Worm (Caenorhabditis elegans) whole organism, early embryonic: ENCODE measurements around the gene C27B7.6.

Experiments used
- B0310.2 ChIP-seq: sonication (generic microtip); optimal IDR thresholded peaks from 2 replicates; lab custom pipeline; 2016; ENCODE audit warnings: mild to moderate bottlenecking, missing genetic modification characterization, missing compliant biosample characterization
- F13C5.2 ChIP-seq: sonication (generic microtip); optimal IDR thresholded peaks from 2 replicates; lab custom pipeline; 2017; ENCODE audit warnings: mild to moderate bottlenecking, missing genetic modification characterization, inconsistent platforms, missing compliant biosample characterization
- aly-1 ChIP-seq: sonication (generic microtip); optimal IDR thresholded peaks from 2 replicates; lab custom pipeline; 2016; ENCODE audit warnings: missing genetic modification characterization, missing compliant biosample characterization
- ama-1 ChIP-seq: fragments of 150-350 bp; optimal IDR thresholded peaks from 2 replicates; lab custom pipeline; 2014
- ceh-13 ChIP-seq: fragments of 200-800 bp; sonication (Bioruptor generic); optimal IDR thresholded peaks from 2 replicates; lab custom pipeline; 2018; ENCODE audit warnings: mild to moderate bottlenecking, missing genetic modification characterization, missing compliant biosample characterization
- ceh-36 ChIP-seq: sonication (generic microtip); optimal IDR thresholded peaks from 2 replicates; lab custom pipeline; 2016; ENCODE audit warnings: missing genetic modification characterization, inconsistent platforms, missing compliant biosample characterization
- ets-7 ChIP-seq: sonication (generic microtip); optimal IDR thresholded peaks from 2 replicates; lab custom pipeline; 2016; ENCODE audit warnings: missing genotype, missing genetic modification characterization, missing compliant biosample characterization
- flt-1 ChIP-seq: fragments of 200-800 bp; sonication (Bioruptor generic); IDR thresholded peaks from 2 replicates; pipeline ENCODE4 v1.3.6; 2022; ENCODE audit warnings: missing genetic modification characterization, missing compliant biosample characterization
- hmbx-1 ChIP-seq: sonication (generic microtip); optimal IDR thresholded peaks from 2 replicates; lab custom pipeline; 2016; ENCODE audit warnings: mild to moderate bottlenecking, missing genetic modification characterization, missing compliant biosample characterization
- hmg-4 ChIP-seq: fragments of 200-800 bp; sonication (Bioruptor generic); optimal IDR thresholded peaks from 2 replicates; lab custom pipeline; 2018; ENCODE audit warnings: mild to moderate bottlenecking, missing genetic modification characterization, missing compliant biosample characterization
- hnd-1 ChIP-seq: sonication (generic microtip); optimal IDR thresholded peaks from 2 replicates; lab custom pipeline; 2016; ENCODE audit warnings: missing genetic modification characterization, missing compliant biosample characterization
- pes-1 ChIP-seq: fragments of 200-800 bp; sonication (Bioruptor generic); IDR thresholded peaks from 2 replicates; pipeline ENCODE4 v1.3.6; 2022; ENCODE audit warnings: missing genetic modification reagents, missing genetic modification characterization, missing compliant biosample characterization
- scrt-1 ChIP-seq: fragments of 200-800 bp; sonication (Bioruptor generic); IDR thresholded peaks from 2 replicates; pipeline ENCODE4 v1.3.6; 2022; ENCODE audit warnings: missing genetic modification characterization, missing compliant biosample characterization
- sea-1 ChIP-seq: fragments of 200-800 bp; sonication (Bioruptor generic); conservative IDR thresholded peaks from 2 replicates; pipeline ENCODE4 v1.3.6; 2022; ENCODE audit warnings: missing genetic modification characterization, missing compliant biosample characterization
- tbx-11 ChIP-seq: fragments of 200-800 bp; sonication (Bioruptor generic); IDR thresholded peaks from 2 replicates; pipeline ENCODE4 v1.3.6; 2022; ENCODE audit warnings: missing genetic modification characterization, missing compliant biosample characterization
- tbx-37 ChIP-seq: fragments of 200-800 bp; sonication (Bioruptor generic); conservative IDR thresholded peaks from 2 replicates; pipeline ENCODE4 v1.3.6; 2022; ENCODE audit warnings: missing genetic modification reagents, missing genetic modification characterization, missing compliant biosample characterization
- tra-4 ChIP-seq: sonication (generic microtip); optimal IDR thresholded peaks from 2 replicates; lab custom pipeline; 2017; ENCODE audit warnings: missing genetic modification characterization, missing compliant biosample characterization

The C27B7.6 gene

ce11 chrIV:8893746-8894145 lies 12.4 kb downstream of the C27B7.6 start, which contains the start of gene rad-54.L2:
Gene rad-54.L2, plus strand, starts transcription at chrIV:8894077.
- TF ChIP-seq aly-1 (no peak), F13C5.2 (peak; percentile 7)

DNA sequence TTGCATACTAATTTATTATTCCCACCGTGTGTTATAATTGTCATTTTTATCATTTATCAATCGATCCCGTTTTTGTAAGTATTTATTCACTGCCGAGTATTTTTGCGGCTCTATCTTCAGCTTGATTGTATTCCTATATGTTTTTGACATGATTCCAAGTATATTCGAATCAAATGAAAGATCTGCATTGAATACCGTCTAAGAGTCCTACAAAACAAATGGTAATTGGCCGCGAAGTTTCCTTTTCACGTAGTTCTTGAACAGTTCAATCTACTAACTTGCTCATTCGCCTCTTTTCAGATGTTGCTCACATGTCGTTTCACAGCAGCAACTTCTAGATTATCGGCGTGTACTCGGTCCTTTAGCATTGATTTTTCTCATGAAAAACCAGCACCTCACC lies 13.6 kb downstream of the C27B7.6 start, which contains the start of gene C27B7.2:
TSS of gene C27B7.2 (plus strand) at position 301 of the 400 bp plus-strand sequence.
- TF ChIP-seq tbx-11 (GFP tag; lab: Robert Waterston, UW) (no peak), pes-1 (GFP tag; lab: Robert Waterston, UW) (no peak), hmg-4 (GFP tag; lab: Kevin White, UChicago) (no peak), ets-7 (tag; lab: Kevin White, UChicago) (no peak), aly-1 (no peak), B0310.2 (no peak)

DNA sequence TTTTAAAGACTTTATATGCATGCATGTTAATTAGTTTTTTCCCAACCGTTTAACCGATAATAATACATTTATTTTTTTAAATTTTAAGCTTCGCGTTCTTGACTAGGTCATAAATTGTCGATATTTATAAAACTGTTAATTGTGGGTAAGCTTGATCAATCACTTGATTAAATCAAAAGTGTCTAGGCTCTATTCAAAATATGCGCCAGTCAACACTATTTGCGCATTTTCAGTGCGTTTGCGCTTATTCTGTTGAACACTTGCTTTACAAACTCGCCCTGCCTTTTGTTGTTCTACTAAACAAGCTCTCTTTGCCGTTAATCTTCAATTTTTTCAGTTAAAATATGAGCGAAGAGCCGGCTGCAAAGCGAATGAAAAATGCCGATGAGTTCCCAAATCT lies 15.0 kb downstream of the C27B7.6 start, which contains the start of gene spr-2:
TSS of gene spr-2 (plus strand) at position 332 of the 400 bp plus-strand sequence.
- TF ChIP-seq hmbx-1 (tag; lab: Kevin White, UChicago) (no peak), ama-1 (lab: Kevin White, UChicago) (no peak), ceh-36 (tag; lab: Kevin White, UChicago) (no peak), tra-4 (tag; lab: Kevin White, UChicago) (no peak), ets-7 (tag; lab: Kevin White, UChicago) (no peak), hnd-1 (tag; lab: Kevin White, UChicago) (no peak), aly-1 (no peak), tbx-37 (GFP tag; lab: Robert Waterston, UW) (no peak), B0310.2 (no peak), sea-1 (GFP tag; lab: Robert Waterston, UW) (no peak), F13C5.2 (no peak)

ce11 chrIV:8888525-8889026 lies 17.6 kb downstream of the C27B7.6 start, which contains the start of gene oma-1:
Gene oma-1, plus strand, starts transcription at chrIV:8888976.
- TF ChIP-seq scrt-1 (GFP tag; lab: Robert Waterston, UW): no peak
- no peak for TF ChIP-seq B0310.2
- no peak for TF ChIP-seq hmbx-1 (tag; lab: Kevin White, UChicago)

- TF ChIP-seq B0310.2 (no peak), sea-1 (GFP tag; lab: Robert Waterston, UW) (no peak), ceh-36 (tag; lab: Kevin White, UChicago) (no peak), ama-1 (lab: Kevin White, UChicago) (no peak), hmbx-1 (tag; lab: Kevin White, UChicago) (no peak), hnd-1 (tag; lab: Kevin White, UChicago) (no peak), scrt-1 (GFP tag; lab: Robert Waterston, UW) (no peak), F13C5.2 (no peak), tra-4 (tag; lab: Kevin White, UChicago) (no peak), tbx-11 (GFP tag; lab: Robert Waterston, UW) (no peak), ceh-13 (no peak), tbx-37 (GFP tag; lab: Robert Waterston, UW) (no peak), ets-7 (tag; lab: Kevin White, UChicago) (no peak), hmg-4 (GFP tag; lab: Kevin White, UChicago) (no peak), aly-1 (no peak), pes-1 (GFP tag; lab: Robert Waterston, UW) (no peak), flt-1 (GFP tag; lab: Robert Waterston, UW) (no peak)
These were observed 19.9 kb downstream of the C27B7.6 start, which contains the start of gene C09G9.5 for ce11 chrIV:8886228-8886627. Gene C09G9.5, plus strand, starts transcription at chrIV:8886528.

DNA sequence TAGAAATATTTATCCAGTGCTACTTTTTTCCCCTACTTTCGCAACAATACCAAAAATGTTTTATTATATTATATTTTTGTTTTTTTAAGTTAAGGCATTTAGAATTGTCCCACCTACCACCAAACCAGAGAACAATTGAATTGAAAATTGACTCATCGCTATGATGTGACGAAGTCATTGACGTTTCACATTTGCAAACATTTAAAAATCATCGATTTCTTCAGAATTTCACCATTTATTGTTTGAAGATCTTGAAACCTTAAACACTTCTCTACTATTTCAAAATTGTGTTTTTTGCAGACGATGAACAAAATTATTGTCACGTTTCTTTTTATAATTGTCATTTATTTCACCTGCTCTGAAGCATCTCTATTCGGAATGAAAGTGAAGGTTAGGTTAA lies 25.0 kb downstream of the C27B7.6 start, which contains the start of gene C09G9.8:
TSS of gene C09G9.8 (plus strand) at position 301 of the 400 bp plus-strand sequence.
- TF ChIP-seq ets-7 (tag; lab: Kevin White, UChicago) (no peak), hnd-1 (tag; lab: Kevin White, UChicago) (no peak), tbx-37 (GFP tag; lab: Robert Waterston, UW) (no peak), pes-1 (GFP tag; lab: Robert Waterston, UW) (no peak), aly-1 (no peak), hmbx-1 (tag; lab: Kevin White, UChicago) (no peak), scrt-1 (GFP tag; lab: Robert Waterston, UW) (no peak), ama-1 (lab: Kevin White, UChicago) (no peak)

DNA sequence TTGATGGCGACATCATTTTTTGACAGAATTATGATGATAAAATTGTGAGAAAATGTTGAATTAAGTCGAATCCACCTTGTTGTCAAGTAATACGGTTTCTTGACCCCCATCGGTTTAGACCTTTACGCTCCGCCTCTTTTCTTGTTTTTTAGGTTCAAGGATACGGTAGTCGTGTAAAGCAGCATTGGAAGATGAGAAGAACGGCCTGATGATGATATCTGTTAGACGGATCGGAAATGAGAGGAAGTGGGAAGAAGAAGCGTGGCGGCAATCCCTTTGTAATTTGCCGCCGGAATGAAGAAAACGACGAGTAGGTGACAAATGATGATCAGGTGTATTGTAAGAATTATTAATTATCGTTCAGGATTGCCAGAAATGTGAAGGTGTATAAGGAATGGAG lies 26.3 kb downstream of the C27B7.6 start, which contains the start of gene npax-4:
TSS of gene npax-4 (minus strand) at position 101 of the 400 bp plus-strand sequence.
- TF ChIP-seq hnd-1 (tag; lab: Kevin White, UChicago) (no peak), B0310.2 (no peak), tbx-11 (GFP tag; lab: Robert Waterston, UW) (no peak), aly-1 (no peak), tra-4 (tag; lab: Kevin White, UChicago) (no peak), scrt-1 (GFP tag; lab: Robert Waterston, UW) (no peak), ama-1 (lab: Kevin White, UChicago) (no peak), ceh-13 (no peak), ets-7 (tag; lab: Kevin White, UChicago) (no peak), hmg-4 (GFP tag; lab: Kevin White, UChicago) (no peak), pes-1 (GFP tag; lab: Robert Waterston, UW) (no peak), hmbx-1 (tag; lab: Kevin White, UChicago) (no peak), ceh-36 (tag; lab: Kevin White, UChicago) (no peak)

DNA sequence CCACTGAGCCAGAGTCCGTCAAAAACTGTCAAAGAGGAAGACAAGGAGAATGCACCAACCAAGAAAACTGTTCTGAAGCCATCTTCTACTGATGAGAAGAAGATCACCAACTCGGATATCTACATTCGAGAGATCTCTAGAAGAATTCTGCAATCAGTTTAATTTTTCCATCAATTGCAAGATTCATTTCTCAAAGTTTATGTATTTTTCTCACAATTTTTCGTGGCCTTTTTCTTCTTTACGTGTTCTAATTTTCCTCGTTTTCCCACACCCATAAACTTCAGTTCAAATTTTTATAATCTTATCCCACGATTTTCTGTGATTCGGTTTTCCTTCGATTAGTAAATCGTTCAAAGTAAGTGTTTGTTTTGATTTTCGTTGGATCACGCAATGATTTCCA lies 32.3 kb downstream of the C27B7.6 start, which contains the start of gene hdl-2:
TSS of gene hdl-2 (plus strand) at position 301 of the 400 bp plus-strand sequence.
- TF ChIP-seq hmg-4 (GFP tag; lab: Kevin White, UChicago) (no peak), B0310.2 (no peak), tbx-37 (GFP tag; lab: Robert Waterston, UW) (no peak), scrt-1 (GFP tag; lab: Robert Waterston, UW) (no peak), ets-7 (tag; lab: Kevin White, UChicago) (no peak), sea-1 (GFP tag; lab: Robert Waterston, UW) (no peak), ceh-13 (no peak), tbx-11 (GFP tag; lab: Robert Waterston, UW) (no peak), tra-4 (tag; lab: Kevin White, UChicago) (no peak), aly-1 (no peak), ceh-36 (tag; lab: Kevin White, UChicago) (no peak), hnd-1 (tag; lab: Kevin White, UChicago) (no peak), ama-1 (lab: Kevin White, UChicago) (no peak)
